Worm (Caenorhabditis elegans): ENCODE measurements around the gene Y62F5A.9.

- no peak for TF ChIP-seq nhr-237 (tag; optimal IDR thresholded peaks at IDR 0.05)
- no peak for TF ChIP-seq mdl-1 (tag; optimal IDR thresholded peaks at IDR 0.05)
- TF ChIP-seq lin-15B (tag; optimal IDR thresholded peaks at IDR 0.05), result no peak
- no peak for TF ChIP-seq fos-1 (tag; optimal IDR thresholded peaks at IDR 0.05)
- TF ChIP-seq ama-1 (optimal IDR thresholded peaks at IDR 0.05), result no peak
- no peak for TF ChIP-seq nhr-25 (tag; optimal IDR thresholded peaks at IDR 0.05)
- no peak for TF ChIP-seq unc-62 (GFP tag; optimal IDR thresholded peaks at IDR 0.05)
Measured at ce11 chrII:11555634-11556033, 17.0 kb upstream of the Y62F5A.9 start, which contains the start of gene F54D5.24.
